Worm (Caenorhabditis elegans) whole organism, L2 larva: Measurements from ENCODE around the gene fbxb-58.

Source experiments
- blmp-1 ChIP-seq: sonication (generic microtip); optimal IDR thresholded peaks from 2 replicates; lab custom pipeline; 2017; ENCODE audit warnings: missing genetic modification characterization, mild to moderate bottlenecking, missing compliant biosample characterization, antibody characterized with exemption, moderate library complexity; ENCODE audit not compliant: insufficient read depth
- nhr-23 ChIP-seq: fragments of 150-350 bp; optimal IDR thresholded peaks from 2 replicates; lab custom pipeline; 2014; ENCODE audit warnings: missing biosample characterization, missing genetic modification reagents, missing genetic modification characterization

- TF ChIP-seq nhr-23 (tag; lab: Kevin White, UChicago) (no peak), blmp-1 (tag; lab: Kevin White, UChicago) (no peak)
These were observed 47.9 kb downstream of the fbxb-58 start for ce11 chrX:1675879-1676278.
